Worm (Caenorhabditis elegans): ENCODE data around the gene T19D12.4.

T19D12.4 gene

DNA sequence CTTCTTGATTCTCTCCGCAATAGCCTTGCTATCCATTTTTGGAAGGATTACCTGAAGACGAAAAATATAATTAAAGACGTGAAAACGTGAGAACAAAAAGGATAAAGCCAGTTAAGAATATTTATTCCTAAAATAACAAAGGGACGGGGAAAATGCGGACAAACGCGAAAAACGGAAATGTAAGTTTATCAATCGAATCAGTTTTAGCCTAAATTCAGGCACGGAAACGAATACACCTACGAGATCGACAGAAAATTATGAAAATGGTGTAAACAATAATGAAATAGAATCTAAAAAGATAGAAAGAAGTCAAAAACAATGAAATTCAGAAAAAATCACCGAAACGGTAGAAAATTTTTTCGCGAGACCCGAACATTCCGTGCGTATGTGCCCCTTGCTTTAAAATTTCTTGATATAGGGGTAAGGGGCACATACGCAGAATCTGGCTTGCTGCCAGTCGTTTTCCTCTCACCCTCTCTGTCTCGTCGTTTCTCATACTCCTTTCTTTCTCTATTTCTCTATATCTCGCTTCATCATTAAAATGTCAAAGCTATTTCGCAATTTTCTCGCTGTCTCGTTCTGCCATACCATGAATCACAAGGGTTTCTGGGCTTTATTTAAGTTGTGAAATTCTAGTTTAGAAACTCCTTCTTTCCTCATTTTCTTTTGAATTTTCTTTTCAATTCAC is 42.2 kb upstream of the T19D12.4 start, which contains the start of gene icd-1 (continued):
- TF ChIP-seq sem-2 (GFP tag; optimal IDR thresholded peaks at IDR 0.05): no peak
- peak; percentile 91 for TF ChIP-seq elt-3 (tag; optimal IDR thresholded peaks at IDR 0.05)
- no peak for TF ChIP-seq drap-1 (GFP tag; optimal IDR thresholded peaks at IDR 0.05)
- TF ChIP-seq blmp-1 (tag; optimal IDR thresholded peaks at IDR 0.05): no peak

ce11 chrII:6589408-6589807 is 41.5 kb upstream of the T19D12.4 start, which contains the start of gene vps-32.1:
vps-32.1 (plus strand) TSS chrII:6589708.
- TF ChIP-seq ceh-39 (tag; optimal IDR thresholded peaks at IDR 0.05) (no peak), nhr-12 (tag; optimal IDR thresholded peaks at IDR 0.05) (no peak), drap-1 (GFP tag; optimal IDR thresholded peaks at IDR 0.05) (no peak), bed-3 (GFP tag; optimal IDR thresholded peaks at IDR 0.05) (no peak), nhr-237 (tag; optimal IDR thresholded peaks at IDR 0.05) (no peak), hlh-1 (tag; optimal IDR thresholded peaks at IDR 0.05) (no peak), M03D4.4 (tag; optimal IDR thresholded peaks at IDR 0.05) (no peak), flh-1 (GFP tag; optimal IDR thresholded peaks at IDR 0.05) (no peak), zip-8 (tag; optimal IDR thresholded peaks at IDR 0.05) (no peak)

- TF ChIP-seq ceh-39 (tag; optimal IDR thresholded peaks at IDR 0.05): no peak
- no peak for TF ChIP-seq M03D4.4 (tag; optimal IDR thresholded peaks at IDR 0.05)
- TF ChIP-seq ham-2 (GFP tag; optimal IDR thresholded peaks at IDR 0.05): no peak
- TF ChIP-seq nhr-28 (tag; optimal IDR thresholded peaks at IDR 0.05): no peak
- no peak for TF ChIP-seq nhr-2 (tag; optimal IDR thresholded peaks at IDR 0.05)
- no peak for TF ChIP-seq nhr-12 (tag; optimal IDR thresholded peaks at IDR 0.05)
- TF ChIP-seq unc-120 (tag; optimal IDR thresholded peaks at IDR 0.05; ENCODE audit: poor library complexity, severe bottlenecking): no peak
- no peak for TF ChIP-seq sem-2 (GFP tag; optimal IDR thresholded peaks at IDR 0.05)
- TF ChIP-seq tbx-8 (GFP tag; optimal IDR thresholded peaks at IDR 0.05): no peak
Measured at ce11 chrII:6591000-6591399, 39.9 kb upstream of the T19D12.4 start.

DNA sequence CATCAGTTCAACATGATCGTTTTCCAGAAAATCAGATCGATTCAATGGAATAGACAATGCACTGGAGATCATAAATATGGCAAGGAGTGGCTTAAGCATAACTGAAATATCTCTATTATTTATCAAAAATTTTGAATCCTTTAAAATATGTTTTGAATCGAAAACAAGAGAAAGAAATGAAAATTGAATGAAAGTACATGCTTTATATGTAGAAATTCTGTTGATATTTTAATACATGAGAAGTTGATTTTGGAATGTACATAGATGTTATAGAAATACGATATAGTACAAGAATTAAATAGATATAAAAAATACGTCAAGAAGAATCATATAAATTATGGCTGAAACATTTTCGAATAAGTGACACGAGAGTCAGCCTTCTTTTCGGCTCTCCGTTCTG is 38.7 kb upstream of the T19D12.4 start, which contains the start of gene C56C10.9:
Gene C56C10.9, minus strand, starts transcription at position 101 of the 400 bp plus-strand sequence.
- TF ChIP-seq drap-1 (GFP tag; optimal IDR thresholded peaks at IDR 0.05): no peak

DNA sequence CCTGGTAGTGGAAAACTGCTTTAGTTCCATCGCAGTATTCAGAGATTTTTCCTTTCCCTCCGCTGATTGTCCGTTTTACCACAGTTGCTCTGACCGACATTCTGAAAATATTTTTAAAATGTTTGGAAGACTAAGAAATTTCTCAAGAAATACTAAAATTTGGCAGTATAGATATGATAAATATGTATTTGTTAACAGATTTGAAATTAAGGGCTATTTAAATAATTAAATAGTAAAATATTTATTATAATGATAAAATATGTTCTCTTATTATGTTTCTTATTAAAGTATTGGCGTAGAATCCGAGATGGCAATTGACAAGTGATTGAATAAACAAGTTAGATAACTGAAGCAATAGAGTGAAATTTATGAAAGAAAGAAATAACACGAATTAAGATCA is 36.8 kb upstream of the T19D12.4 start, which contains the start of gene aipr-1:
Gene aipr-1, minus strand, starts transcription at position 101 of the 400 bp plus-strand sequence.
- TF ChIP-seq nhr-2 (tag; optimal IDR thresholded peaks at IDR 0.05): no peak
- TF ChIP-seq lin-13 (tag; optimal IDR thresholded peaks at IDR 0.05): no peak
- no peak for TF ChIP-seq mls-2 (tag; optimal IDR thresholded peaks at IDR 0.05)
- TF ChIP-seq unc-120 (tag; optimal IDR thresholded peaks at IDR 0.05; ENCODE audit: poor library complexity, severe bottlenecking): no peak
- no peak for TF ChIP-seq unc-62 (GFP tag; optimal IDR thresholded peaks at IDR 0.05)
- no peak for TF ChIP-seq zip-8 (tag; optimal IDR thresholded peaks at IDR 0.05)

DNA sequence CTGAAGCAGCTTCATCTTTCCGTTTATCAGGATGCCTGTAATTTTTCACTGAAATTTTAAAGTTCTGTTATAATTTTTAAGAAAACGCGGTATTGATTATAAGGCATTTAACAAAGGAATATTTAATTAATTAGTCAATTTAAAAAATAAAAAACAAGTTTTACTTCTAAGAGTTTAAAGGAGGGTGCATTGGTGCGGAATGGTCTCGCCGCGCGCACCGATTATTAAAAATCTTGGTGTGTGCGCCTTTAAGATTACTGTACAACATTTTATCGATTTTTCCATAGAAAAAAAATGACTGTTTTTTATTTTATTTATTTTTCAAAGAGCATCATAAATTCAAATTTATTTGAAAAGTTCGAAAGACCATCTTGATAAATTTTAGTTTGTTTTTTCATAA is 33.4 kb upstream of the T19D12.4 start:
- TF ChIP-seq M03D4.4 (tag; optimal IDR thresholded peaks at IDR 0.05) (no peak), ztf-11 (tag; optimal IDR thresholded peaks at IDR 0.05) (no peak), ham-2 (GFP tag; optimal IDR thresholded peaks at IDR 0.05) (no peak), sem-2 (GFP tag; optimal IDR thresholded peaks at IDR 0.05) (no peak), snpc-4 (tag; optimal IDR thresholded peaks at IDR 0.05) (no peak), lin-32 (GFP tag; optimal IDR thresholded peaks at IDR 0.05) (no peak), nhr-2 (tag; optimal IDR thresholded peaks at IDR 0.05) (no peak), blmp-1 (tag; optimal IDR thresholded peaks at IDR 0.05) (no peak), nhr-237 (tag; optimal IDR thresholded peaks at IDR 0.05) (no peak), pha-4 (tag; optimal IDR thresholded peaks at IDR 0.05) (no peak), elt-3 (tag; optimal IDR thresholded peaks at IDR 0.05) (no peak)

- no peak for TF ChIP-seq unc-120 (tag; optimal IDR thresholded peaks at IDR 0.05; ENCODE audit: poor library complexity, severe bottlenecking)
- TF ChIP-seq tbx-8 (GFP tag; optimal IDR thresholded peaks at IDR 0.05): no peak
- TF ChIP-seq nhr-76 (tag; optimal IDR thresholded peaks at IDR 0.05): no peak
- no peak for TF ChIP-seq ceh-83 (GFP tag; optimal IDR thresholded peaks at IDR 0.05)
- no peak for TF ChIP-seq sem-2 (GFP tag; optimal IDR thresholded peaks at IDR 0.05)
- TF ChIP-seq zip-8 (tag; optimal IDR thresholded peaks at IDR 0.05): no peak
- no peak for TF ChIP-seq unc-39 (tag; optimal IDR thresholded peaks at IDR 0.05)
- no peak for TF ChIP-seq elt-3 (tag; optimal IDR thresholded peaks at IDR 0.05)
- TF ChIP-seq snpc-4 (tag; optimal IDR thresholded peaks at IDR 0.05): no peak
- no peak for TF ChIP-seq cnd-1 (tag; optimal IDR thresholded peaks at IDR 0.05)
Measured at ce11 chrII:6598050-6598449, 32.9 kb upstream of the T19D12.4 start, which contains the start of gene dnj-8. dnj-8 (minus strand) TSS chrII:6598080.
